Worm (Caenorhabditis elegans): ENCODE measurements around the gene Y69E1A.8.

Gene Y69E1A.8

DNA sequence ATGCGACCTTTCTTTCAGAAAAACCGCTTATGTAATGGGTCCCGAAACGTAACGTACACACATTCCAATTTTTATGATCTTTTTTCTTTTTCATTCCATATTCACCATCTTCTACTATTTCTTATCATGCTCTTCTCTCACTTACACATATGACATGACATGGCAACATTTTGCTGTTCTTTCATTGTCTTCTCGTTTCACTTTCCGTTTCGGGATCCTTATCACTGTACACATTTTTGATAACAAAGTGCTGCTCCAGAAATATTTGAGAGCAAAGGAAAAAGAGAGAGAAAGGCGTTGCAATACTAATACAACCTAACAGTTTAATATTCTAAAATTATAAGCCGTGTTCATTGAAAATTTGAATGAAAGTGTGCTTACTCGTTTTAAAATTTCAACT is 3.9 kb downstream of the Y69E1A.8 start (continued):
- no peak for TF ChIP-seq T26A8.4 (GFP tag; IDR thresholded peaks at IDR 0.05)
- TF ChIP-seq R02D3.7 (tag; optimal IDR thresholded peaks at IDR 0.05): no peak
- TF ChIP-seq mep-1 (tag; optimal IDR thresholded peaks at IDR 0.05): peak; percentile 12
- no peak for TF ChIP-seq F37D6.2 (tag; optimal IDR thresholded peaks at IDR 0.05)
- peak; percentile 74 for TF ChIP-seq dve-1 (tag; optimal IDR thresholded peaks at IDR 0.05; ENCODE audit: insufficient read depth)
- peak; percentile 2 for TF ChIP-seq nhr-48 (tag; optimal IDR thresholded peaks at IDR 0.05)
- peak; percentile 47 for TF ChIP-seq nhr-77 (tag; optimal IDR thresholded peaks at IDR 0.05)
- TF ChIP-seq zip-2 (tag; optimal IDR thresholded peaks at IDR 0.05): no peak
- TF ChIP-seq unc-39 (tag; optimal IDR thresholded peaks at IDR 0.05): no peak
- TF ChIP-seq daf-8 (GFP tag; IDR thresholded peaks at IDR 0.05): no peak
- no peak for TF ChIP-seq dmd-9 (GFP tag; IDR thresholded peaks at IDR 0.05)
- no peak for TF ChIP-seq ceh-62 (tag; optimal IDR thresholded peaks at IDR 0.05)
- no peak for TF ChIP-seq snpc-4 (tag; optimal IDR thresholded peaks at IDR 0.05)
- peak; percentile 99 for TF ChIP-seq pqm-1 (tag; optimal IDR thresholded peaks at IDR 0.05)
- TF ChIP-seq ctbp-1 (GFP tag; IDR thresholded peaks at IDR 0.05): no peak
- no peak for TF ChIP-seq hif-1 (tag; optimal IDR thresholded peaks at IDR 0.05)
- TF ChIP-seq egl-27 (tag; optimal IDR thresholded peaks at IDR 0.05): no peak
- TF ChIP-seq ceh-28 (tag; optimal IDR thresholded peaks at IDR 0.05): no peak
- no peak for TF ChIP-seq D1046.2 (GFP tag; IDR thresholded peaks at IDR 0.05)
- TF ChIP-seq unc-62 (GFP tag; optimal IDR thresholded peaks at IDR 0.05 in 1 of 2): peak in 1 of 2 experiments; percentile 44
- TF ChIP-seq unc-62 (tag; optimal IDR thresholded peaks at IDR 0.05): no peak
- TF ChIP-seq zag-1 (tag; optimal IDR thresholded peaks at IDR 0.05): no peak
- TF ChIP-seq hmg-1.1 (GFP tag; IDR thresholded peaks at IDR 0.05): no peak
- TF ChIP-seq mes-2 (tag; optimal IDR thresholded peaks at IDR 0.05; ENCODE audit: poor library complexity, severe bottlenecking): no peak
- TF ChIP-seq ceh-32 (tag; optimal IDR thresholded peaks at IDR 0.05; ENCODE audit: poor library complexity): no peak
- no peak for TF ChIP-seq nhr-11 (tag; optimal IDR thresholded peaks at IDR 0.05)
- TF ChIP-seq tra-1 (GFP tag; IDR thresholded peaks at IDR 0.05): peak; percentile 59; the same call in 1 of the 2 replicates
- TF ChIP-seq vab-7 (GFP tag; IDR thresholded peaks at IDR 0.05): no peak
- TF ChIP-seq nhr-41 (GFP tag; IDR thresholded peaks at IDR 0.05): 0 out of 2 replicates have a peak, but pooled peaks have one; percentile 37
- TF ChIP-seq duxl-1 (tag; optimal IDR thresholded peaks at IDR 0.05; ENCODE audit: poor library complexity): no peak
- TF ChIP-seq nhr-76 (tag; optimal IDR thresholded peaks at IDR 0.05): no peak
- no peak for TF ChIP-seq mdl-1 (tag; optimal IDR thresholded peaks at IDR 0.05)
- TF ChIP-seq F26F4.8 (GFP tag; conservative IDR thresholded peaks at IDR 0.05): no peak
- peak; percentile 86 for TF ChIP-seq hlh-11 (tag; optimal IDR thresholded peaks at IDR 0.05)
- TF ChIP-seq ZK337.2 (GFP tag; IDR thresholded peaks at IDR 0.05): no peak
- peak; percentile 13 for TF ChIP-seq nhr-6 (tag; optimal IDR thresholded peaks at IDR 0.05)

DNA sequence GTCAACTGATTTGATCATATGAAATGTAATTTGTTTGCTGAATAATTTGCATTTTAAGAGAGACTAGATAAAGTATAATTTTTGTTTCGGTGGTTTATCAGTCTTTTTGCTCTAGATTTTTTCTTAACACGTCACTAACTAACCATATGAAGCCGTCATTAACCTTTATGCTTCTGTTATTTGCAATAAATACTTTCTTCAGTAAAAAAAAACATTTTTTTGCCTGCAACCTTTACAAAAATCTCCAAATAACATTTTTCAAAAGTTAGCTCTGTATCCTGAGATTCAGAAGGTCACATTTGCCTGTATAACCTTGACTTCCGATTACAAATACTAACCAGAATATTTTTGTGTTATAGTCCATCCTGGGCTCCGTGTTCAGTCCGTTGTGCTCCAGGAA is 4.4 kb downstream of the Y69E1A.8 start:
- TF ChIP-seq aly-2 (tag; optimal IDR thresholded peaks at IDR 0.05): no peak
- TF ChIP-seq mep-1 (tag; optimal IDR thresholded peaks at IDR 0.05): no peak
- no peak for TF ChIP-seq rbr-2 (tag; optimal IDR thresholded peaks at IDR 0.05)
- peak; percentile 91 for TF ChIP-seq aha-1 (tag)
- no peak for TF ChIP-seq unc-39 (tag; optimal IDR thresholded peaks at IDR 0.05)
- TF ChIP-seq jun-1 (tag; optimal IDR thresholded peaks at IDR 0.05): no peak
- no peak for TF ChIP-seq lin-29 (GFP tag; IDR thresholded peaks at IDR 0.05)

DNA sequence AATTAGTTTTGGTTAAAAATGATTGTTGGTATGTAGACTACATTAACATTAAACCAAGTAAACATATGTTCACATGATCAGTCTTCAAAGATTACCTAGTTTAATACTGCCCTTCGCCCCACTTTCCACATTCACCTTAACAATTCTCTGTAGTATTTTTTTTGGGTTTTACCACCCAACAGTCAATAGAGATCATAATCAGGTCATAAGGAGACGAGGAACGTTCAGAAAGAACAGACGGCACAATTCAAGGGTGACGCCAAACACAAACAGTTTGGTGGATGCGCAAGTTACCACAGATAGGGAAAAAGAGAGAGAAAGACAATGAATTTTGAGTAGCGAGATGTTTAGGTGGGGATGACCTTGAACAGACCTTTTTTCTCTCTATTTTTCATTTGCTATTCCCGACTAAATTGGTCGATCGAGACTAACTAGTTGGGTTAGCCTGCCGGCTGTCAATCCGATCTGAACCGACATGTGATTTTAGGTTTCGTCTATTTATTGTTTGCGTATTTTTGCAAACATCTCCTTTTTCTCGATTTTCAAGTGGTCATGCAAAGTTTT is 5.3 kb downstream of the Y69E1A.8 start:
- TF ChIP-seq Y5F2A.4 (GFP tag; optimal IDR thresholded peaks at IDR 0.05) (no peak), unc-39 (tag; optimal IDR thresholded peaks at IDR 0.05) (no peak), zip-2 (tag; optimal IDR thresholded peaks at IDR 0.05) (no peak), egl-43 (GFP tag; IDR thresholded peaks at IDR 0.05) (no peak), F44E2.7 (GFP tag; IDR thresholded peaks at IDR 0.05) (no peak), vab-7 (GFP tag; IDR thresholded peaks at IDR 0.05) (no peak), nhr-28 (tag; optimal IDR thresholded peaks at IDR 0.05) (peak; percentile 65), rbr-2 (tag; optimal IDR thresholded peaks at IDR 0.05) (no peak), daf-8 (GFP tag; IDR thresholded peaks at IDR 0.05) (no peak), ceh-32 (tag; optimal IDR thresholded peaks at IDR 0.05; ENCODE audit: poor library complexity) (no peak), spr-1 (tag; optimal IDR thresholded peaks at IDR 0.05) (no peak), dmd-6 (GFP tag; IDR thresholded peaks at IDR 0.05) (0 out of 2 replicates have a peak, but pooled peaks have one; percentile 5), lsy-2 (tag; optimal IDR thresholded peaks at IDR 0.05) (no peak), dmd-8 (GFP tag; IDR thresholded peaks at IDR 0.05) (no peak), nhr-111 (GFP tag; optimal IDR thresholded peaks at IDR 0.05) (no peak), hlh-30 (tag; optimal IDR thresholded peaks at IDR 0.05; ENCODE audit: insufficient read depth) (peak; percentile 26)
